Fruit fly (Drosophila melanogaster) whole organism, wandering third instar larva: ENCODE measurements around the gene CG2120.

Source experiments
- CG32264 ChIP-seq: fragments of 200-800 bp; sonication (Bioruptor generic); optimal IDR thresholded peaks from 2 replicates; lab custom pipeline; 2016; ENCODE audit warnings: missing biosample characterization, missing genetic modification characterization
- Sp1 ChIP-seq: fragments of 200-800 bp; sonication (Bioruptor generic); optimal IDR thresholded peaks from 3 replicates; lab custom pipeline; 2019; ENCODE audit warnings: missing biosample characterization, mild to moderate bottlenecking, missing genetic modification characterization, moderate library complexity
- Vsx2 ChIP-seq: fragments of 200-300, 225-300 bp; sonication (Bioruptor generic); optimal IDR thresholded peaks from 2 replicates; lab custom pipeline; 2018; ENCODE audit warnings: missing biosample characterization, missing genetic modification characterization; ENCODE audit not compliant: partially characterized antibody
- brk ChIP-seq: fragments of 200-800 bp; sonication (Bioruptor generic); optimal IDR thresholded peaks from 2 replicates; lab custom pipeline; 2016; ENCODE audit warnings: missing biosample characterization, mild to moderate bottlenecking, missing genetic modification characterization
- foxo ChIP-seq, 2 experiments: fragments of 200-800 bp; sonication (Bioruptor generic); optimal IDR thresholded peaks; 2 replicates in 1 of 2; 3 replicates in 1 of 2; lab custom pipeline; 2016 to 2017; ENCODE audit warnings: missing biosample characterization in 2 of 2, missing genetic modification characterization in 2 of 2
- lola ChIP-seq: fragments of >200 bp; optimal IDR thresholded peaks from 2 replicates; lab custom pipeline; 2017; ENCODE audit warnings: missing biosample characterization, missing genetic modification characterization
- psq ChIP-seq: fragments of 200-800 bp; sonication (Bioruptor generic); optimal IDR thresholded peaks from 3 replicates; lab custom pipeline; 2017; ENCODE audit warnings: missing biosample characterization, mild to moderate bottlenecking, missing genetic modification characterization, moderate library complexity

DNA sequence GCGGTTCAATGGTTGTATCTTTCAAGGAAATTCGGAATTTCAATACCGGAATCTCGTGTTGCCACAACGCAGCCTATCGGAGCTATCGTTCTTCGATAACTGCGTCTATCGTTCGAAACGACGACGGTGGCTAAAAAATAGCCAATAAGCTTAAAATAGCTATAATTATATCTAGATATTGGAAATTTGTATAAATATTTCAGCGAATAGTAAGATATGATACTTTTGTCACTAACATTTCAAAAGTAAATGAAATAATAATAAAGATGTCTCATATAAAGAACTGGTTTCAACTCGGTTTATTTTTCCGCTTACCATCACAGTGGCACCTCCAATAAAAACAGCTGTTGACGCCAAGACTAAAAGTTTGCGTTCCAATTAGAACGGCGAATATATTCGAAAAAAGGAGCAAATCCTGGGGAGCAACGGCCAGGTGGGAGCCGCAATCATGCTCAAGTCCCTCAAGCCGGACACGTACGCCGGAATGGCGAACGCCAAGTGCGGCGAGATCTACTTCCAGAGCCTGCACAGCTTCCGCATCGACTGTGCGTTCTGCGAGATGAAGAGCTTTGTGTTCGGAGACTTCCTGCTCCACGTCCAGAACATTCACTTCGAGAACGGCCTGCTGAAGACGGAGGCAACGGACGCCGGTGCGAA, 10.0 kb downstream of the CG2120 start, which contains the start of the genes alpha-PheRS and CG2129:
- TF ChIP-seq foxo (GFP tag; optimal IDR thresholded peaks at IDR 0.05; lab: Kevin White, UChicago): no peak
- TF ChIP-seq psq: peak; percentile 31
- no peak for TF ChIP-seq brk
- no peak for TF ChIP-seq lola (GFP tag; lab: Kevin White, UChicago)
- TF ChIP-seq Vsx2 (GFP tag; lab: Kevin White, UChicago): no peak
- peak; percentile 45 for TF ChIP-seq Sp1
- TF ChIP-seq CG32264 (GFP tag; lab: Kevin White, UChicago): no peak
